Fruit fly (Drosophila melanogaster) whole organism: Measurements from ENCODE around the gene CG13000.

Experiments used
- CG8478 ChIP-seq: fragments of >200 bp; optimal IDR thresholded peaks from 2 replicates; lab custom pipeline; 2018; ENCODE audit warnings: inconsistent platforms
- EcR ChIP-seq, 2 experiments: fragments of >200 bp; optimal IDR thresholded peaks; 2 replicates each; lab custom pipeline; 2017; ENCODE audit warnings: missing biosample characterization in 2 of 2, missing genetic modification characterization in 2 of 2, missing genetic modification reagents in 2 of 2
- pan ChIP-seq: fragments of >200 bp; optimal IDR thresholded peaks from 2 replicates; lab custom pipeline; 2017
- psq ChIP-seq: fragments of >200 bp; optimal IDR thresholded peaks from 2 replicates; lab custom pipeline; 2017
- usp ChIP-seq: fragments of >200 bp; optimal IDR thresholded peaks from 2 replicates; lab custom pipeline; 2017; ENCODE audit warnings: missing biosample characterization, missing genetic modification characterization, mixed read lengths

DNA sequence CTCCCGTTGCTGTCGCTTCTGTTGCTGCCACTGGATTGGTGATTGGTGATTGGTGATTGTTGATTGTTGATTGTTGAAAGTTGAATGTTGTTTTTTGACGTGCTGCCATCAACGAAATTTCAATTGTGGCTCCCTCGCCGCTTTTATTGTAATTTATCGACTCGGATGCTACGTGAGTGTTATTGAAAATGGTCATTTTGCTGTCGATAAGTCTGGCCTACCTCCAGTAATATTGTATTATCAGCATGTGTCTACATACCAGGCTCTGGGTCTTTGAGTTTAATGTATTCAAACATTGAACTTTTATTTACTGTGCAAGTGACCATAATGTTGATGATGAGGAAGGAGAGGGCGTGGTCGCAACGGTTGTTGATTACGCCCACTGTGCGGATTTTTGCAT lies 45.8 kb downstream of the CG13000 start:
- no peak for TF ChIP-seq EcR (GFP tag; optimal IDR thresholded peaks at IDR 0.05; lab: Kevin White, UChicago)
- TF ChIP-seq CG8478 (lab: Kevin White, UChicago) = no peak
- TF ChIP-seq pan (lab: Kevin White, UChicago) = no peak
- no peak for TF ChIP-seq usp (GFP tag; lab: Kevin White, UChicago)
- TF ChIP-seq psq (lab: Kevin White, UChicago) = no peak
